Worm (Caenorhabditis elegans) whole organism, L4 larva: Measurements from ENCODE around the gene F01G12.18.

ENCODE experiments used
- T20F7.1 ChIP-seq: fragments of 200-800 bp; sonication (Bioruptor generic); optimal IDR thresholded peaks from 2 replicates; lab custom pipeline; 2018; ENCODE audit warnings: mild to moderate bottlenecking, missing genetic modification characterization, missing compliant biosample characterization
- Y75B8A.6 ChIP-seq: fragments of 200-800 bp; sonication (Bioruptor generic); IDR thresholded peaks from 2 replicates; pipeline ENCODE4 v1.3.6; 2022; ENCODE audit warnings: missing genetic modification reagents, missing genetic modification characterization, missing compliant biosample characterization
- cey-2 ChIP-seq: sonication (generic microtip); optimal IDR thresholded peaks from 3 replicates; lab custom pipeline; 2017; ENCODE audit warnings: missing genetic modification characterization, mild to moderate bottlenecking, missing compliant biosample characterization, antibody characterized with exemption, borderline replicate concordance; ENCODE audit not compliant: insufficient read depth
- daf-16 ChIP-seq, 3 experiments: sonication (generic microtip); optimal IDR thresholded peaks; 2 replicates each; lab custom pipeline; 2016 to 2017; ENCODE audit warnings: missing genetic modification characterization in 3 of 3, missing genetic modification reagents in 3 of 3, mild to moderate bottlenecking in 2 of 3, missing compliant biosample characterization in 2 of 3, missing biosample characterization in 1 of 3, moderate library complexity in 1 of 3
- dmd-6 ChIP-seq: fragments of 200-800 bp; sonication (Bioruptor generic); IDR thresholded peaks from 2 replicates; pipeline ENCODE4 v1.3.6; 2022; ENCODE audit warnings: missing genetic modification reagents, missing genetic modification characterization, missing compliant biosample characterization
- dve-1 ChIP-seq: sonication (generic microtip); optimal IDR thresholded peaks from 2 replicates; lab custom pipeline; 2017; ENCODE audit warnings: antibody characterized with exemption, mild to moderate bottlenecking, missing genetic modification characterization, missing compliant biosample characterization; ENCODE audit not compliant: insufficient read depth
- egl-43 ChIP-seq: fragments of 200-800 bp; sonication (Bioruptor generic); IDR thresholded peaks from 2 replicates; pipeline ENCODE4 v1.3.6; 2022; ENCODE audit warnings: missing genetic modification reagents, missing genetic modification characterization, missing compliant biosample characterization
- hlh-11 ChIP-seq: fragments of 200-800 bp; sonication (Bioruptor generic); optimal IDR thresholded peaks from 2 replicates; lab custom pipeline; 2018; ENCODE audit warnings: mild to moderate bottlenecking, missing genetic modification characterization, missing compliant biosample characterization
- hlh-30 ChIP-seq: sonication (generic microtip); optimal IDR thresholded peaks from 2 replicates; lab custom pipeline; 2017; ENCODE audit warnings: antibody characterized with exemption, mild to moderate bottlenecking, missing genetic modification characterization, missing compliant biosample characterization; ENCODE audit not compliant: insufficient read depth
- hmg-1.1 ChIP-seq: fragments of 200-800 bp; sonication (Bioruptor generic); IDR thresholded peaks from 2 replicates; pipeline ENCODE4 v1.3.6; 2022; ENCODE audit warnings: missing genetic modification reagents, missing genetic modification characterization, missing compliant biosample characterization
- lin-1 ChIP-seq: fragments of 200-800 bp; sonication (Bioruptor generic); IDR thresholded peaks from 2 replicates; pipeline ENCODE4 v1.3.6; 2022; ENCODE audit warnings: missing genetic modification reagents, missing genetic modification characterization, missing compliant biosample characterization
- lsy-2 ChIP-seq, 2 experiments: fragments of 150-350 bp in 1 of 2; sonication (generic microtip) in 1 of 2; optimal IDR thresholded peaks; 2 replicates each; lab custom pipeline; 2014 to 2017; ENCODE audit warnings: missing biosample characterization in 2 of 2, missing genetic modification characterization in 2 of 2
- madf-5 ChIP-seq, 2 experiments: fragments of 200-800 bp; sonication (Bioruptor generic); IDR thresholded peaks; 2 replicates each; pipeline ENCODE4 v1.3.6; 2022; ENCODE audit warnings: missing compliant biosample characterization in 2 of 2, missing genetic modification characterization in 2 of 2
- mdl-1 ChIP-seq, 2 experiments: fragments of 150-350 bp in 1 of 2; sonication (generic microtip) in 1 of 2; optimal IDR thresholded peaks; 2 replicates each; lab custom pipeline; 2014 to 2017; ENCODE audit warnings: missing biosample characterization in 2 of 2, missing genetic modification characterization in 2 of 2
- mep-1 ChIP-seq: fragments of 150-350 bp; sonication (generic microtip); optimal IDR thresholded peaks from 3 replicates; lab custom pipeline; 2014; ENCODE audit warnings: missing biosample characterization, missing genetic modification characterization
- mes-2 ChIP-seq: sonication (generic microtip); optimal IDR thresholded peaks from 2 replicates; lab custom pipeline; 2016; ENCODE audit warnings: missing genotype, mild to moderate bottlenecking, missing genetic modification characterization, missing compliant biosample characterization; ENCODE audit not compliant: poor library complexity, severe bottlenecking
- mxl-3 ChIP-seq: fragments of 200-800 bp; sonication (Bioruptor generic); optimal IDR thresholded peaks from 2 replicates; lab custom pipeline; 2018; ENCODE audit warnings: mild to moderate bottlenecking, missing genetic modification characterization, missing compliant biosample characterization
- nhr-10 ChIP-seq: fragments of 150-350 bp; optimal IDR thresholded peaks from 2 replicates; lab custom pipeline; 2014; ENCODE audit warnings: missing biosample characterization, missing genetic modification characterization
- nhr-102 ChIP-seq: sonication (generic microtip); optimal IDR thresholded peaks from 2 replicates; lab custom pipeline; 2016; ENCODE audit warnings: mild to moderate bottlenecking, missing genetic modification characterization, moderate library complexity, missing compliant biosample characterization
- nhr-111 ChIP-seq: fragments of 200-800 bp; sonication (Bioruptor generic); optimal IDR thresholded peaks from 2 replicates; lab custom pipeline; 2018; ENCODE audit warnings: mild to moderate bottlenecking, missing genetic modification characterization, missing compliant biosample characterization
- nhr-42 ChIP-seq: fragments of 200-800 bp; sonication (Bioruptor generic); IDR thresholded peaks from 2 replicates; pipeline ENCODE4 v1.3.6; 2022; ENCODE audit warnings: missing genetic modification characterization, missing compliant biosample characterization
- nhr-48 ChIP-seq: sonication (generic microtip); optimal IDR thresholded peaks from 2 replicates; lab custom pipeline; 2016; ENCODE audit warnings: mild to moderate bottlenecking, missing genetic modification characterization, missing compliant biosample characterization
- nhr-6 ChIP-seq: fragments of 150-350 bp; optimal IDR thresholded peaks from 2 replicates; lab custom pipeline; 2014; ENCODE audit warnings: missing biosample characterization, missing genetic modification characterization
- nhr-77 ChIP-seq: fragments of 150-350 bp; optimal IDR thresholded peaks from 2 replicates; lab custom pipeline; 2014; ENCODE audit warnings: missing biosample characterization, missing genetic modification characterization
- pha-4 ChIP-seq, 2 experiments: fragments of 150-350 bp in 1 of 2; fragments of 200-800 bp in 1 of 2; sonication (Bioruptor generic) in 1 of 2; IDR thresholded peaks in 1 of 2; optimal IDR thresholded peaks in 1 of 2; 2 replicates each; pipeline versions ENCODE4 v1.3.6 to Lab custom; 2014 to 2022; ENCODE audit warnings: missing genetic modification characterization in 2 of 2, missing genetic modification reagents in 2 of 2, missing biosample characterization in 1 of 2, missing compliant biosample characterization in 1 of 2
- php-3 ChIP-seq: fragments of 200-800 bp; sonication (Bioruptor generic); IDR thresholded peaks from 2 replicates; pipeline ENCODE4 v1.3.6; 2022; ENCODE audit warnings: missing genetic modification reagents, missing genetic modification characterization, missing compliant biosample characterization
- pqm-1 ChIP-seq: sonication (generic microtip); optimal IDR thresholded peaks from 2 replicates; lab custom pipeline; 2017; ENCODE audit warnings: missing biosample characterization, missing genetic modification characterization
- vab-7 ChIP-seq: fragments of 200-800 bp; sonication (Bioruptor generic); IDR thresholded peaks from 2 replicates; pipeline ENCODE4 v1.3.6; 2022; ENCODE audit warnings: missing genetic modification reagents, missing genetic modification characterization, missing compliant biosample characterization
- zip-11 ChIP-seq: fragments of 200-800 bp; sonication (Bioruptor generic); IDR thresholded peaks from 2 replicates; pipeline ENCODE4 v1.3.6; 2022; ENCODE audit warnings: missing genetic modification characterization, missing compliant biosample characterization

The F01G12.18 gene

DNA sequence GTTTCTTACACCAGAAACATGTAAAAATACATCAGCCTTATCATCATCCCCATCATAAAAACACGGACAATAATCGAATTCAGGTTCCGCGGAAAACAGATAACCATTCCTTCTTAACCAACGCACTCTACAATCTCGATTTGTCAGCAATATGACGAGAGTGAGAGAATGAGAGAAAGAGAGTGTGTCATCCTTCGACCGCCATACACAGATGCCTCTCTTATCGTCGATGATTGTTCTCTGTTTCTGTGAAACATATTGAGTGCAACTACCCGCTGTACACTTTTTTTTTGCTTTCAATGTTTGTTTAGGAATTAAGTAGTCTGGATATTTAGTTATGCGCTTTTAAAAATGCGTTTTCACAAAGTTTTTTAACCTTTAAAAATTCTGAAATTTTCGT lies 49.3 kb downstream of the F01G12.18 start:
- TF ChIP-seq dve-1 (peak; percentile 96), nhr-6 (tag; lab: Kevin White, UChicago) (no peak), madf-5 (GFP tag; IDR thresholded peaks at IDR 0.05; lab: Robert Waterston, UW) (no peak), hmg-1.1 (GFP tag; lab: Robert Waterston, UW) (peak; percentile 34; the same call in 1 of the 2 replicates), nhr-111 (GFP tag; lab: Kevin White, UChicago) (no peak), mxl-3 (GFP tag; lab: Kevin White, UChicago) (peak; percentile 78), hlh-30 (peak; percentile 59), nhr-77 (tag; lab: Kevin White, UChicago) (peak; percentile 90), pqm-1 (peak; percentile 81), egl-43 (GFP tag; lab: Robert Waterston, UW) (no peak), nhr-48 (peak; percentile 90), hlh-11 (tag; lab: Kevin White, UChicago) (peak; percentile 95), vab-7 (GFP tag; lab: Robert Waterston, UW) (no peak), daf-16 (GFP tag; optimal IDR thresholded peaks at IDR 0.05; lab: Kevin White, UChicago) (peak in 1 of 2 experiments; percentile 31), daf-16 (tag; optimal IDR thresholded peaks at IDR 0.05; lab: Kevin White, UChicago) (peak; percentile 97), nhr-102 (tag; lab: Kevin White, UChicago) (peak; percentile 51), cey-2 (tag; lab: Kevin White, UChicago) (no peak), mdl-1 (tag; optimal IDR thresholded peaks at IDR 0.05; lab: Kevin White, UChicago) (peak in 1 of 2 experiments; percentile 60), lsy-2 (tag; optimal IDR thresholded peaks at IDR 0.05; lab: Kevin White, UChicago) (peak in 1 of 2 experiments; percentile 52), zip-11 (no peak), nhr-42 (GFP tag; lab: Robert Waterston, UW) (0 out of 2 replicates have a peak, but pooled peaks have one; percentile 53), lin-1 (GFP tag; lab: Robert Waterston, UW) (0 out of 2 replicates have a peak, but pooled peaks have one; percentile 52), mep-1 (peak; percentile 54), Y75B8A.6 (GFP tag; lab: Robert Waterston, UW) (no peak), nhr-10 (tag; lab: Kevin White, UChicago) (peak; percentile 21), pha-4 (GFP tag; IDR thresholded peaks at IDR 0.05; lab: Robert Waterston, UW) (peak; percentile 32; the same call in 1 of the 2 replicates), pha-4 (tag; optimal IDR thresholded peaks at IDR 0.05; lab: Kevin White, UChicago) (no peak), T20F7.1 (GFP tag; lab: Kevin White, UChicago) (peak; percentile 37), mes-2 (tag; lab: Kevin White, UChicago) (peak; percentile 70), php-3 (GFP tag; lab: Robert Waterston, UW) (peak; percentile 75), dmd-6 (GFP tag; lab: Robert Waterston, UW) (peak; percentile 87)
- TF ChIP-seq, all 104 proteins: peak for 21
